Worm (Caenorhabditis elegans) whole organism, L1 larva: ENCODE results near the gene cpg-8.

Experiments used
- ces-1 ChIP-seq: fragments of 150-350 bp; optimal IDR thresholded peaks from 2 replicates; lab custom pipeline; 2014; ENCODE audit warnings: missing biosample characterization, missing genetic modification reagents, missing genetic modification characterization
- efl-3 ChIP-seq: fragments of 200-800 bp; sonication (Bioruptor generic); optimal IDR thresholded peaks from 2 replicates; lab custom pipeline; 2018; ENCODE audit warnings: mild to moderate bottlenecking, missing genetic modification characterization, missing compliant biosample characterization
- egl-27 ChIP-seq, 2 experiments: fragments of 150-350 bp in 1 of 2; sonication (generic microtip); optimal IDR thresholded peaks; 3 replicates each; lab custom pipeline; 2017 to 2018; ENCODE audit warnings: missing biosample characterization in 2 of 2, missing genetic modification characterization in 2 of 2, missing genetic modification reagents in 2 of 2
- elt-3 ChIP-seq, 6 experiments: fragments of 150-350 bp in 1 of 6; sonication (generic microtip); optimal IDR thresholded peaks; 2 replicates each; lab custom pipeline; 2017 to 2018; ENCODE audit warnings: missing biosample characterization in 6 of 6, missing genetic modification characterization in 6 of 6, inconsistent platforms in 1 of 6
- jun-1 ChIP-seq: fragments of 150-350 bp; optimal IDR thresholded peaks from 2 replicates; lab custom pipeline; 2014; ENCODE audit warnings: missing biosample characterization, missing genetic modification reagents, missing genetic modification characterization
- nhr-11 ChIP-seq: fragments of 150-350 bp; optimal IDR thresholded peaks from 2 replicates; lab custom pipeline; 2014; ENCODE audit warnings: missing biosample characterization, missing genetic modification characterization
- unc-62 ChIP-seq: fragments of 150-350 bp; optimal IDR thresholded peaks from 2 replicates; lab custom pipeline; 2014; ENCODE audit warnings: missing biosample characterization, missing genetic modification reagents, missing genetic modification characterization

- no peak for TF ChIP-seq jun-1 (tag; lab: Kevin White, UChicago)
- no peak for TF ChIP-seq elt-3 (tag; optimal IDR thresholded peaks at IDR 0.05; lab: Kevin White, UChicago)
- TF ChIP-seq nhr-11 (tag; lab: Kevin White, UChicago) = no peak
- no peak for TF ChIP-seq unc-62 (GFP tag; lab: Kevin White, UChicago)
- no peak for TF ChIP-seq ces-1 (GFP tag; lab: Kevin White, UChicago)
- no peak for TF ChIP-seq efl-3 (GFP tag; lab: Kevin White, UChicago)
- no peak for TF ChIP-seq egl-27 (tag; optimal IDR thresholded peaks at IDR 0.05; lab: Kevin White, UChicago)
These were observed 26.6 kb downstream of the cpg-8 start, which contains the start of gene srx-73 for ce11 chrV:4665651-4666050.
